Worm (Caenorhabditis elegans): Measurements from ENCODE around the gene K09C4.1.

ce11 chrX:3284967-3285366 is 13.7 kb upstream of the K09C4.1 start:
- no peak for TF ChIP-seq him-1 (tag; optimal IDR thresholded peaks at IDR 0.05)
- no peak for TF ChIP-seq W03F9.2 (tag; optimal IDR thresholded peaks at IDR 0.05)

Data from whole organism, L4/young adult.